Worm (Caenorhabditis elegans): Measurements from ENCODE around the gene flp-27.

- TF ChIP-seq ztf-29 (GFP tag; IDR thresholded peaks at IDR 0.05), result no peak
- no peak for TF ChIP-seq flt-1 (GFP tag; IDR thresholded peaks at IDR 0.05)
- TF ChIP-seq med-1 (GFP tag; optimal IDR thresholded peaks at IDR 0.05; ENCODE audit: insufficient read depth), result no peak
- no peak for TF ChIP-seq T22C8.4 (GFP tag; IDR thresholded peaks at IDR 0.05)
- no peak for TF ChIP-seq ref-1 (GFP tag; conservative IDR thresholded peaks at IDR 0.05)
Observed at ce11 chrII:5648272-5648671, 32.5 kb upstream of the flp-27 start, which contains the start of gene ddl-1.

Data from whole organism, midembryonic.